Fruit fly (Drosophila melanogaster) whole organism, embryonic: Measurements from ENCODE around the gene CG11426.

Source experiments
- Adf1 ChIP-seq: fragments of 200-800 bp; sonication (Bioruptor generic); IDR thresholded peaks from 2 replicates; pipeline ENCODE4 v1.3.6; 2022; ENCODE audit warnings: missing biosample characterization, missing genetic modification characterization
- CG10147 ChIP-seq: fragments of 200-800 bp; sonication (Bioruptor generic); optimal IDR thresholded peaks from 2 replicates; lab custom pipeline; 2019; ENCODE audit warnings: missing biosample characterization, mild to moderate bottlenecking, missing genetic modification characterization, moderate library complexity
- CG11504 ChIP-seq: fragments of 200-800 bp; sonication (Bioruptor generic); optimal IDR thresholded peaks from 3 replicates; lab custom pipeline; 2019; ENCODE audit warnings: missing biosample characterization, mild to moderate bottlenecking, missing genetic modification characterization, moderate library complexity
- CG11695 ChIP-seq: fragments of 200-800 bp; sonication (Bioruptor generic); IDR thresholded peaks from 3 replicates; pipeline ENCODE4 v1.3.6; 2022; ENCODE audit warnings: missing biosample characterization, missing genetic modification characterization
- CG12155 ChIP-seq: fragments of 200-800 bp; sonication (Bioruptor generic); optimal IDR thresholded peaks from 3 replicates; lab custom pipeline; 2016; ENCODE audit warnings: missing biosample characterization, missing genetic modification characterization
- CG12744 ChIP-seq: fragments of 200-800 bp; sonication (Bioruptor generic); optimal IDR thresholded peaks from 2 replicates; lab custom pipeline; 2016; ENCODE audit warnings: missing biosample characterization, missing genetic modification characterization
- CG13123 ChIP-seq: fragments of 200-800 bp; sonication (Bioruptor generic); optimal IDR thresholded peaks from 2 replicates; lab custom pipeline; 2016; ENCODE audit warnings: missing biosample characterization, missing genetic modification characterization
- CG15269 ChIP-seq: fragments of 200-800 bp; sonication (Bioruptor generic); optimal IDR thresholded peaks from 2 replicates; lab custom pipeline; 2018; ENCODE audit warnings: missing biosample characterization, mild to moderate bottlenecking, missing genetic modification characterization, moderate library complexity
- CG15601 ChIP-seq: fragments of 200-800 bp; sonication (Bioruptor generic); optimal IDR thresholded peaks from 3 replicates; lab custom pipeline; 2019; ENCODE audit warnings: missing biosample characterization, mild to moderate bottlenecking, missing genetic modification characterization, moderate library complexity
- CG18476 ChIP-seq: fragments of 200-800 bp; sonication (Bioruptor generic); optimal IDR thresholded peaks from 2 replicates; lab custom pipeline; 2016; ENCODE audit warnings: missing biosample characterization, mild to moderate bottlenecking, missing genetic modification characterization
- CG2116 ChIP-seq: fragments of 200-800 bp; sonication (Bioruptor generic); optimal IDR thresholded peaks from 3 replicates; lab custom pipeline; 2018; ENCODE audit warnings: missing biosample characterization, mild to moderate bottlenecking, missing genetic modification characterization
- CG2678 ChIP-seq: fragments of 200-800 bp; sonication (Bioruptor generic); optimal IDR thresholded peaks from 3 replicates; lab custom pipeline; 2019; ENCODE audit warnings: missing biosample characterization, mild to moderate bottlenecking, missing genetic modification characterization, moderate library complexity
- CG30403 ChIP-seq: fragments of 200-800 bp; sonication (Bioruptor generic); optimal IDR thresholded peaks from 3 replicates; lab custom pipeline; 2016; ENCODE audit warnings: missing biosample characterization, missing genetic modification characterization
- CG31441 ChIP-seq: fragments of 200-800 bp; sonication (Bioruptor generic); IDR thresholded peaks from 2 replicates; pipeline ENCODE4 v1.3.6; 2022; ENCODE audit warnings: missing biosample characterization, missing genetic modification characterization
- CG3281 ChIP-seq: fragments of 200-800 bp; sonication (Bioruptor generic); optimal IDR thresholded peaks from 3 replicates; lab custom pipeline; 2017; ENCODE audit warnings: missing biosample characterization, mild to moderate bottlenecking, missing genetic modification characterization
- CG34422 ChIP-seq: fragments of 200-800 bp; sonication (Bioruptor generic); IDR thresholded peaks from 3 replicates; pipeline ENCODE4 v1.3.6; 2022; ENCODE audit warnings: missing biosample characterization, missing genetic modification characterization
- CG7786 ChIP-seq: fragments of 200-800 bp; sonication (Bioruptor generic); optimal IDR thresholded peaks from 2 replicates; lab custom pipeline; 2016; ENCODE audit warnings: missing biosample characterization, missing genetic modification characterization
- CG8281 ChIP-seq: fragments of 200-800 bp; sonication (Bioruptor generic); optimal IDR thresholded peaks from 2 replicates; lab custom pipeline; 2018; ENCODE audit warnings: missing biosample characterization, mild to moderate bottlenecking, missing genetic modification characterization, moderate library complexity
- CG8290 ChIP-seq, 3 experiments: fragments of 200-800 bp; sonication (Bioruptor generic); optimal IDR thresholded peaks; 2 replicates each; lab custom pipeline; 2016 to 2019; ENCODE audit warnings: missing biosample characterization in 3 of 3, missing genetic modification characterization in 3 of 3, mild to moderate bottlenecking in 2 of 3, moderate library complexity in 1 of 3
- CG8359 ChIP-seq: fragments of 200-800 bp; sonication (Bioruptor generic); optimal IDR thresholded peaks from 2 replicates; lab custom pipeline; 2017; ENCODE audit warnings: missing biosample characterization, mild to moderate bottlenecking, missing genetic modification characterization, borderline replicate concordance
- CG9797 ChIP-seq: fragments of 200-800 bp; sonication (Bioruptor generic); optimal IDR thresholded peaks from 3 replicates; lab custom pipeline; 2018; ENCODE audit warnings: missing biosample characterization, mild to moderate bottlenecking, missing genetic modification characterization
- CG9817 ChIP-seq: fragments of 200-800 bp; sonication (Bioruptor generic); optimal IDR thresholded peaks from 2 replicates; lab custom pipeline; 2018; ENCODE audit warnings: missing biosample characterization, mild to moderate bottlenecking, missing genetic modification characterization, moderate library complexity
- CG9932 ChIP-seq: fragments of 200-800 bp; sonication (Bioruptor generic); IDR thresholded peaks from 2 replicates; pipeline ENCODE4 v1.3.6; 2022; ENCODE audit warnings: missing biosample characterization, missing genetic modification characterization
- Camta ChIP-seq: fragments of 200-800 bp; sonication (Bioruptor generic); optimal IDR thresholded peaks from 2 replicates; lab custom pipeline; 2016; ENCODE audit warnings: missing biosample characterization, missing genetic modification characterization
- CoRest ChIP-seq: fragments of 200-800 bp; sonication (Bioruptor generic); optimal IDR thresholded peaks from 3 replicates; lab custom pipeline; 2018; ENCODE audit warnings: missing biosample characterization, mild to moderate bottlenecking, missing genetic modification characterization, moderate library complexity
- Eip74EF ChIP-seq, 2 experiments: fragments of 200-800 bp in 1 of 2; fragments of >200 bp in 1 of 2; sonication (Bioruptor generic) in 1 of 2; optimal IDR thresholded peaks; 2 replicates each; lab custom pipeline; 2017 to 2019; ENCODE audit warnings: missing biosample characterization in 2 of 2, missing genetic modification characterization in 2 of 2, mild to moderate bottlenecking in 1 of 2, moderate library complexity in 1 of 2
- HmgZ ChIP-seq: fragments of 200-800 bp; sonication (Bioruptor generic); optimal IDR thresholded peaks from 2 replicates; lab custom pipeline; 2018; ENCODE audit warnings: missing biosample characterization, mild to moderate bottlenecking, missing genetic modification characterization
- Hr51 ChIP-seq, 2 experiments: fragments of 200-800 bp; sonication (Bioruptor generic); optimal IDR thresholded peaks; 2 replicates in 1 of 2; 3 replicates in 1 of 2; lab custom pipeline; 2016 to 2018; ENCODE audit warnings: missing biosample characterization in 2 of 2, missing genetic modification characterization in 2 of 2, mild to moderate bottlenecking in 1 of 2, moderate library complexity in 1 of 2
- Hsf ChIP-seq: fragments of 200-800 bp; sonication (Bioruptor generic); optimal IDR thresholded peaks from 3 replicates; lab custom pipeline; 2016; ENCODE audit warnings: missing biosample characterization, missing genetic modification characterization
- Meics ChIP-seq: fragments of 200-800 bp; sonication (Bioruptor generic); optimal IDR thresholded peaks from 2 replicates; lab custom pipeline; 2017; ENCODE audit warnings: missing biosample characterization, mild to moderate bottlenecking, missing genetic modification characterization
- Oli ChIP-seq: fragments of 200-800 bp; sonication (Bioruptor generic); optimal IDR thresholded peaks from 2 replicates; lab custom pipeline; 2018; ENCODE audit warnings: missing biosample characterization, mild to moderate bottlenecking, missing genetic modification characterization, moderate library complexity
- Rx ChIP-seq: fragments of 200-800 bp; sonication (Bioruptor generic); IDR thresholded peaks from 2 replicates; pipeline ENCODE4 v1.3.6; 2022; ENCODE audit warnings: missing biosample characterization, missing genetic modification characterization
- Scr ChIP-seq: fragments of 200-800 bp; sonication (Bioruptor generic); IDR thresholded peaks from 2 replicates; pipeline ENCODE4 v1.3.6; 2022; ENCODE audit warnings: missing biosample characterization, missing genetic modification characterization; ENCODE audit not compliant: partially characterized antibody
- ase ChIP-seq: fragments of 200-800 bp; sonication (Bioruptor generic); IDR thresholded peaks from 3 replicates; pipeline ENCODE4 v1.3.6; 2022; ENCODE audit warnings: missing biosample characterization, missing genetic modification characterization
- ash1 ChIP-seq: fragments of 200-800 bp; sonication (Bioruptor generic); optimal IDR thresholded peaks from 2 replicates; lab custom pipeline; 2018; ENCODE audit warnings: missing biosample characterization, mild to moderate bottlenecking, missing genetic modification characterization
- bsh ChIP-seq, 2 experiments: fragments of 200-800 bp; sonication (Bioruptor generic); optimal IDR thresholded peaks; 2 replicates each; lab custom pipeline; 2017 to 2018; ENCODE audit warnings: mild to moderate bottlenecking in 2 of 2, missing biosample characterization in 2 of 2, missing genetic modification characterization in 2 of 2, moderate library complexity in 1 of 2
- chinmo ChIP-seq: fragments of 200-800 bp; sonication (Bioruptor generic); IDR thresholded peaks from 4 replicates; pipeline ENCODE4 v1.3.6; 2022; ENCODE audit warnings: missing biosample characterization, missing genetic modification characterization; ENCODE audit not compliant: partially characterized antibody
- dati ChIP-seq: fragments of 200-800 bp; sonication (Bioruptor generic); IDR thresholded peaks from 2 replicates; pipeline ENCODE4 v1.3.6; 2022; ENCODE audit warnings: missing biosample characterization, missing genetic modification characterization
- kni ChIP-seq: fragments of 200-800 bp; sonication (Bioruptor generic); optimal IDR thresholded peaks from 3 replicates; lab custom pipeline; 2017; ENCODE audit warnings: mild to moderate bottlenecking, missing biosample characterization, missing genetic modification reagents, missing genetic modification characterization
- nom ChIP-seq: fragments of 200-800 bp; sonication (Bioruptor generic); optimal IDR thresholded peaks from 2 replicates; lab custom pipeline; 2017; ENCODE audit warnings: missing biosample characterization, missing genetic modification characterization, mild to moderate bottlenecking, moderate library complexity, missing genetic modification reagents
- onecut ChIP-seq: fragments of 200-800 bp; sonication (Bioruptor generic); IDR thresholded peaks from 2 replicates; pipeline ENCODE4 v1.3.6; 2022; ENCODE audit warnings: missing biosample characterization, missing genetic modification characterization
- pb ChIP-seq: fragments of 200-800 bp; sonication (Bioruptor generic); optimal IDR thresholded peaks from 3 replicates; lab custom pipeline; 2016; ENCODE audit warnings: missing biosample characterization, missing genetic modification characterization
- pfk ChIP-seq: fragments of 200-800 bp; sonication (Bioruptor generic); optimal IDR thresholded peaks from 2 replicates; lab custom pipeline; 2018; ENCODE audit warnings: missing biosample characterization, mild to moderate bottlenecking, missing genetic modification characterization, moderate library complexity
- sd ChIP-seq: fragments of 200-800 bp; sonication (Bioruptor generic); optimal IDR thresholded peaks from 3 replicates; lab custom pipeline; 2018; ENCODE audit warnings: missing biosample characterization, mild to moderate bottlenecking, missing genetic modification characterization, moderate library complexity
- sens-2 ChIP-seq: fragments of 200-800 bp; sonication (Bioruptor generic); IDR thresholded peaks from 2 replicates; pipeline ENCODE4 v1.3.6; 2022; ENCODE audit warnings: missing biosample characterization, missing genetic modification characterization
- slou ChIP-seq: fragments of 200-800 bp; sonication (Bioruptor generic); optimal IDR thresholded peaks from 3 replicates; lab custom pipeline; 2016; ENCODE audit warnings: missing biosample characterization, missing genetic modification characterization
- unpg ChIP-seq: fragments of 200-800 bp; sonication (Bioruptor generic); optimal IDR thresholded peaks from 3 replicates; lab custom pipeline; 2018; ENCODE audit warnings: missing biosample characterization, mild to moderate bottlenecking, missing genetic modification characterization, moderate library complexity
- zfh1 ChIP-seq: fragments of 200-800 bp; sonication (Bioruptor generic); IDR thresholded peaks from 3 replicates; pipeline ENCODE4 v1.3.6; 2022; ENCODE audit warnings: missing biosample characterization, missing genetic modification characterization

Gene CG11426

DNA sequence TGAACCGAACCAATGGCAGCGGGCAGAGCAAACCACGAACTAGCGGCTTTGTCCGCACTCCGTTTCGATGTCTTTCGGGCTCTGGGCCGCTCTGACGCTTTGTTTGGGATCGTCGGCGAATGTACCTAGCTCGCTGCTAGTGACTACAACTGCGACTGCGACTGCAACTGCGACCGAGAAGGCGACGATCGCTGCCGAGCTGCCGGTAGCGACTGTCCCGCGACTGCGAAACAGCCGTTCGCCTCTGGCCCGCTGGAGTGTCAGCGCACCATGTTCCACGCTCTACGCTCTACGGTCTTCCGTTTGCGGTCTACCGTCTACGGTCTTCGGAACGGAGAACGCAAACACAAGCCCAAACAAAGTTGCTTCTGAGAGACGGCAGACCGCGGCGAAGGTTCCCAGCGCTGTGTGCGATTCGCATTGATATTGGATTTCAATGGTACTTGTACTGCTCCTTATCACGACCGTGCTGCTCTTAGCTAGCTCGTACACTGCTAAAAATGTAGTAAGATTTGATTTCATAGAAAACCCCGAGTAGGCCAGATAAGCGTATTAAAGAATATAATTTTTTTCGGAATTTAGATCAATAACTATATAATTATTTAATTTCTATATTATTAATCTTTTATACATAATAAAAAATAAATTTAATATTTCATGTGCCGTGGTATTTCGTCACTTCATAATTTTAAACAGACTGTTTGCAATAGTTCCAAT, 9.3 kb upstream of the CG11426 start, which contains the start of gene laza (continued):
- TF ChIP-seq CG13123 (GFP tag; lab: Kevin White, UChicago) (no peak), Scr (no peak), CG30403 (GFP tag; lab: Kevin White, UChicago) (peak; percentile 11), sens-2 (no peak), HmgZ (tag; lab: Kevin White, UChicago) (peak; percentile 59), sd (tag; lab: Kevin White, UChicago) (no peak), onecut (no peak), pb (no peak), CG7786 (no peak), CG15601 (tag; lab: Kevin White, UChicago) (no peak), CG12155 (no peak), CG8290 (GFP tag; optimal IDR thresholded peaks at IDR 0.05; lab: Kevin White, UChicago) (no peak), CG8290 (tag; optimal IDR thresholded peaks at IDR 0.05; lab: Kevin White, UChicago) (peak in 1 of 2 experiments; percentile 9), CG2116 (GFP tag; lab: Kevin White, UChicago) (no peak), Meics (GFP tag; lab: Kevin White, UChicago) (peak; percentile 82), CG9817 (tag; lab: Kevin White, UChicago) (no peak), dati (GFP tag; lab: Robert Waterston, UW) (no peak), Camta (GFP tag; lab: Kevin White, UChicago) (no peak), CG18476 (GFP tag; lab: Kevin White, UChicago) (no peak), CG11504 (peak; percentile 27), bsh (GFP tag; optimal IDR thresholded peaks at IDR 0.05; lab: Kevin White, UChicago) (no peak), CG31441 (GFP tag; lab: Robert Waterston, UW) (no peak), Hsf (GFP tag; lab: Kevin White, UChicago) (no peak), ash1 (GFP tag; lab: Kevin White, UChicago) (no peak), CG9932 (GFP tag; lab: Robert Waterston, UW) (peak; percentile 25; the same call in 1 of the 2 replicates), slou (GFP tag; lab: Kevin White, UChicago) (no peak), zfh1 (GFP tag; lab: Robert Waterston, UW) (0 out of 3 replicates have a peak, but pooled peaks have one; percentile 12), ase (GFP tag; lab: Robert Waterston, UW) (no peak), CG34422 (GFP tag; lab: Robert Waterston, UW) (0 out of 3 replicates have a peak, but pooled peaks have one; percentile 14), CG12744 (GFP tag; lab: Kevin White, UChicago) (peak; percentile 0), kni (GFP tag; lab: Kevin White, UChicago) (no peak), Oli (tag; lab: Kevin White, UChicago) (peak; percentile 17), unpg (GFP tag; lab: Kevin White, UChicago) (peak; percentile 12), pfk (GFP tag; lab: Kevin White, UChicago) (no peak), chinmo (GFP tag; lab: Robert Waterston, UW) (peak; percentile 86; the same call in 3 of the 4 replicates), CG15269 (tag; lab: Kevin White, UChicago) (peak; percentile 44), Rx (GFP tag; lab: Robert Waterston, UW) (no peak), CG3281 (GFP tag; lab: Kevin White, UChicago) (peak; percentile 7), CoRest (tag; lab: Kevin White, UChicago) (peak; percentile 35), CG8359 (GFP tag; lab: Kevin White, UChicago) (no peak), CG9797 (GFP tag; lab: Kevin White, UChicago) (no peak), Hr51 (GFP tag; optimal IDR thresholded peaks at IDR 0.05; lab: Kevin White, UChicago) (peak in 1 of 2 experiments; percentile 31), CG10147 (no peak), CG11695 (GFP tag; lab: Robert Waterston, UW) (peak; percentile 29; the same call in 1 of the 3 replicates), CG8281 (tag; lab: Kevin White, UChicago) (no peak), nom (GFP tag; lab: Kevin White, UChicago) (peak; percentile 12), CG2678 (peak; percentile 13), Adf1 (GFP tag; lab: Robert Waterston, UW) (peak; percentile 93), Eip74EF (GFP tag; optimal IDR thresholded peaks at IDR 0.05; lab: Kevin White, UChicago) (no peak)
